Worm (Caenorhabditis elegans) whole organism, L2 larva: ENCODE measurements around the gene pat-9.

ENCODE experiments used
- C34F6.9 ChIP-seq: fragments of 150-350 bp; optimal IDR thresholded peaks from 2 replicates; lab custom pipeline; 2014; ENCODE audit warnings: missing biosample characterization, missing genetic modification characterization
- F13H6.1 ChIP-seq: sonication (generic microtip); optimal IDR thresholded peaks from 2 replicates; lab custom pipeline; 2016; ENCODE audit warnings: missing genetic modification characterization, missing compliant biosample characterization
- R02D3.7 ChIP-seq: fragments of 150-350 bp; optimal IDR thresholded peaks from 2 replicates; lab custom pipeline; 2014; ENCODE audit warnings: missing biosample characterization, missing genetic modification characterization
- alr-1 ChIP-seq: fragments of 150-350 bp; optimal IDR thresholded peaks from 2 replicates; lab custom pipeline; 2014; ENCODE audit warnings: missing biosample characterization, missing genetic modification characterization
- aly-2 ChIP-seq: fragments of 150-350 bp; optimal IDR thresholded peaks from 2 replicates; lab custom pipeline; 2014; ENCODE audit warnings: missing biosample characterization, missing genetic modification characterization
- ama-1 ChIP-seq: fragments of 150-350 bp; optimal IDR thresholded peaks from 2 replicates; lab custom pipeline; 2018; ENCODE audit warnings: inconsistent platforms
- blmp-1 ChIP-seq: sonication (generic microtip); optimal IDR thresholded peaks from 2 replicates; lab custom pipeline; 2017; ENCODE audit warnings: missing genetic modification characterization, mild to moderate bottlenecking, missing compliant biosample characterization, antibody characterized with exemption, moderate library complexity; ENCODE audit not compliant: insufficient read depth
- crh-2 ChIP-seq: sonication (generic microtip); optimal IDR thresholded peaks from 2 replicates; lab custom pipeline; 2017; ENCODE audit warnings: missing biosample characterization, missing genetic modification characterization
- dmd-4 ChIP-seq: sonication (generic microtip); optimal IDR thresholded peaks from 2 replicates; lab custom pipeline; 2017; ENCODE audit warnings: missing biosample characterization, missing genetic modification characterization
- egl-27 ChIP-seq: sonication (generic microtip); optimal IDR thresholded peaks from 3 replicates; lab custom pipeline; 2017; ENCODE audit warnings: missing biosample characterization, missing genetic modification reagents, missing genetic modification characterization
- elt-1 ChIP-seq: fragments of 150-350 bp; optimal IDR thresholded peaks from 2 replicates; lab custom pipeline; 2014; ENCODE audit warnings: missing biosample characterization, missing genetic modification characterization
- elt-3 ChIP-seq: sonication (generic microtip); optimal IDR thresholded peaks from 2 replicates; lab custom pipeline; 2017; ENCODE audit warnings: missing biosample characterization, missing genetic modification characterization
- fos-1 ChIP-seq: fragments of 150-350 bp; optimal IDR thresholded peaks from 2 replicates; lab custom pipeline; 2014; ENCODE audit warnings: missing biosample characterization, missing genetic modification characterization
- lin-11 ChIP-seq: fragments of 150-350 bp; sonication (generic microtip); optimal IDR thresholded peaks from 2 replicates; lab custom pipeline; 2014; ENCODE audit warnings: missing biosample characterization, missing genetic modification characterization, inconsistent platforms, mixed read lengths
- lin-13 ChIP-seq: fragments of 150-350 bp; optimal IDR thresholded peaks from 2 replicates; lab custom pipeline; 2014; ENCODE audit warnings: missing biosample characterization, missing genetic modification reagents, missing genetic modification characterization
- lin-39 ChIP-seq: fragments of 150-350 bp; optimal IDR thresholded peaks from 2 replicates; lab custom pipeline; 2014; ENCODE audit warnings: missing biosample characterization, missing genetic modification reagents, missing genetic modification characterization
- lsy-2 ChIP-seq, 2 experiments: fragments of 150-350 bp in 1 of 2; sonication (generic microtip) in 1 of 2; optimal IDR thresholded peaks; 2 replicates each; lab custom pipeline; 2014 to 2017; ENCODE audit warnings: missing biosample characterization in 2 of 2, missing genetic modification characterization in 2 of 2
- mab-5 ChIP-seq: fragments of 150-350 bp; optimal IDR thresholded peaks from 2 replicates; lab custom pipeline; 2014; ENCODE audit warnings: missing biosample characterization, missing genetic modification characterization
- mbf-1 ChIP-seq: sonication (generic microtip); optimal IDR thresholded peaks from 2 replicates; lab custom pipeline; 2017; ENCODE audit warnings: missing biosample characterization, missing genetic modification characterization
- nhr-11 ChIP-seq: fragments of 150-350 bp; optimal IDR thresholded peaks from 2 replicates; lab custom pipeline; 2014; ENCODE audit warnings: missing biosample characterization, missing genetic modification characterization
- nhr-129 ChIP-seq: fragments of 150-350 bp; optimal IDR thresholded peaks from 2 replicates; lab custom pipeline; 2014; ENCODE audit warnings: missing biosample characterization, missing genetic modification characterization
- nhr-21 ChIP-seq: fragments of 150-350 bp; optimal IDR thresholded peaks from 2 replicates; lab custom pipeline; 2014; ENCODE audit warnings: missing biosample characterization, missing genetic modification characterization
- nhr-23 ChIP-seq: fragments of 150-350 bp; optimal IDR thresholded peaks from 2 replicates; lab custom pipeline; 2014; ENCODE audit warnings: missing biosample characterization, missing genetic modification reagents, missing genetic modification characterization
- nhr-6 ChIP-seq: fragments of 150-350 bp; optimal IDR thresholded peaks from 2 replicates; lab custom pipeline; 2014; ENCODE audit warnings: missing biosample characterization, missing genetic modification characterization
- sma-3 ChIP-seq: sonication (generic microtip); optimal IDR thresholded peaks from 2 replicates; lab custom pipeline; 2016; ENCODE audit warnings: missing genetic modification reagents, missing genetic modification characterization, missing compliant biosample characterization
- sma-9 ChIP-seq, 2 experiments: fragments of 150-350 bp in 1 of 2; sonication (generic microtip) in 1 of 2; optimal IDR thresholded peaks; 2 replicates each; lab custom pipeline; 2014 to 2016; ENCODE audit warnings: missing genetic modification characterization in 2 of 2, mild to moderate bottlenecking in 1 of 2, missing biosample characterization in 1 of 2, missing compliant biosample characterization in 1 of 2, missing genetic modification reagents in 1 of 2, moderate library complexity in 1 of 2
- unc-62 ChIP-seq: fragments of 150-350 bp; optimal IDR thresholded peaks from 2 replicates; lab custom pipeline; 2014; ENCODE audit warnings: missing biosample characterization, missing genetic modification reagents, missing genetic modification characterization
- zag-1 ChIP-seq: fragments of 150-350 bp; optimal IDR thresholded peaks from 2 replicates; lab custom pipeline; 2014; ENCODE audit warnings: missing biosample characterization, missing genetic modification characterization
- ztf-1 ChIP-seq: fragments of 200-800 bp; sonication (Bioruptor generic); conservative IDR thresholded peaks from 2 replicates; pipeline ENCODE4 v1.3.6; 2022; ENCODE audit warnings: missing genetic modification characterization, missing compliant biosample characterization
- ztf-11 ChIP-seq: sonication (generic microtip); optimal IDR thresholded peaks from 2 replicates; lab custom pipeline; 2017; ENCODE audit warnings: missing biosample characterization, missing genetic modification characterization
- ztf-4 ChIP-seq: fragments of 150-350 bp; optimal IDR thresholded peaks from 2 replicates; lab custom pipeline; 2014; ENCODE audit warnings: missing biosample characterization, missing genetic modification characterization

Gene pat-9

ce11 chrX:16530455-16530854 is 6.2 kb upstream of the pat-9 start:
- TF ChIP-seq fos-1 (tag; lab: Kevin White, UChicago) = no peak
- no peak for TF ChIP-seq nhr-129
- TF ChIP-seq mab-5 (tag; lab: Kevin White, UChicago) = no peak
- TF ChIP-seq sma-9 (GFP tag; optimal IDR thresholded peaks at IDR 0.05; lab: Kevin White, UChicago) = no peak
- TF ChIP-seq sma-9 (tag; optimal IDR thresholded peaks at IDR 0.05; lab: Kevin White, UChicago) = no peak
- TF ChIP-seq lin-39 (tag; lab: Kevin White, UChicago) = no peak
- TF ChIP-seq sma-3 (GFP tag; lab: Kevin White, UChicago) = no peak
- TF ChIP-seq nhr-23 (tag; lab: Kevin White, UChicago) = no peak
- TF ChIP-seq alr-1 = no peak
- TF ChIP-seq elt-3 (tag; lab: Kevin White, UChicago) = no peak
- TF ChIP-seq lin-11 (tag; lab: Kevin White, UChicago) = no peak
- no peak for TF ChIP-seq aly-2 (tag; lab: Kevin White, UChicago)
- no peak for TF ChIP-seq lin-13
- TF ChIP-seq ztf-1 (GFP tag; lab: Robert Waterston, UW) = no peak
- TF ChIP-seq crh-2 = no peak
- no peak for TF ChIP-seq ztf-11 (tag; lab: Kevin White, UChicago)
- no peak for TF ChIP-seq F13H6.1 (tag; lab: Kevin White, UChicago)
- no peak for TF ChIP-seq elt-1 (tag; lab: Kevin White, UChicago)
- no peak for TF ChIP-seq nhr-21 (tag; lab: Kevin White, UChicago)
- TF ChIP-seq mbf-1 = no peak

- TF ChIP-seq dmd-4 (tag; lab: Kevin White, UChicago) = no peak
- TF ChIP-seq elt-1 (tag; lab: Kevin White, UChicago) = no peak
- no peak for TF ChIP-seq egl-27 (tag; lab: Kevin White, UChicago)
- TF ChIP-seq aly-2 (tag; lab: Kevin White, UChicago) = no peak
- TF ChIP-seq alr-1 = no peak
- TF ChIP-seq lsy-2 (tag; optimal IDR thresholded peaks at IDR 0.05; lab: Kevin White, UChicago) = no peak
- TF ChIP-seq ztf-4 (tag; lab: Kevin White, UChicago) = no peak
- no peak for TF ChIP-seq nhr-23 (tag; lab: Kevin White, UChicago)
- no peak for TF ChIP-seq nhr-11
- TF ChIP-seq C34F6.9 = no peak
- no peak for TF ChIP-seq fos-1 (tag; lab: Kevin White, UChicago)
- TF ChIP-seq ama-1 (lab: Kevin White, UChicago) = no peak
- TF ChIP-seq nhr-21 (tag; lab: Kevin White, UChicago) = no peak
- no peak for TF ChIP-seq mab-5 (tag; lab: Kevin White, UChicago)
- no peak for TF ChIP-seq unc-62 (GFP tag; lab: Kevin White, UChicago)
- no peak for TF ChIP-seq elt-3 (tag; lab: Kevin White, UChicago)
- TF ChIP-seq zag-1 (tag; lab: Kevin White, UChicago) = no peak
- no peak for TF ChIP-seq crh-2
- TF ChIP-seq F13H6.1 (tag; lab: Kevin White, UChicago) = no peak
- TF ChIP-seq nhr-6 (tag; lab: Kevin White, UChicago) = no peak
Measured at ce11 chrX:16532513-16532912, 4.2 kb upstream of the pat-9 start.

DNA sequence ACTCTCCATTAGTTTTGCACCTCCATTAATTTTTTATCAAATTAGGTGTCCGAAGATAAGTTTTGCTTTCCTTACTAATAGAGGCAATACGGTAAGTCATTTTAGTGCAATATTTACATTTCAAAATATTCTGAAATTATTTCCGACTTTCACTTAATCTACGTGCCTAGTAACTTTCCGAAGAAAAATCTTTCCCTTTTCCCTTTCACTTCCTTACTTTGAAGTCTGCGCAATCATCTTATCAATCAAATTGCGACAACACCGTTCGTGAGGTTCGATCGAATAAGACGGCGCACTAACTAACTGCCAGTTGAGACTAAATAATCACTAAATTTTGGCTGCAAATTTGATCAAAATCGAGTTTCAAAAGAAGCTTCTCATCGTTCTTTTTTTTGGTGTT is 2.8 kb upstream of the pat-9 start:
- TF ChIP-seq aly-2 (tag; lab: Kevin White, UChicago) (no peak), blmp-1 (tag; lab: Kevin White, UChicago) (peak; percentile 74), R02D3.7 (tag; lab: Kevin White, UChicago) (no peak), ztf-1 (GFP tag; lab: Robert Waterston, UW) (no peak)

- peak; percentile 38 for TF ChIP-seq nhr-129
- TF ChIP-seq sma-3 (GFP tag; lab: Kevin White, UChicago) = no peak
- TF ChIP-seq lsy-2 (tag; optimal IDR thresholded peaks at IDR 0.05; lab: Kevin White, UChicago) = peak in 1 of 2 experiments; percentile 54
- peak; percentile 45 for TF ChIP-seq C34F6.9
- TF ChIP-seq F13H6.1 (tag; lab: Kevin White, UChicago) = peak; percentile 82
- no peak for TF ChIP-seq elt-1 (tag; lab: Kevin White, UChicago)
- TF ChIP-seq sma-9 (GFP tag; optimal IDR thresholded peaks at IDR 0.05; lab: Kevin White, UChicago) = peak; percentile 26
- no peak for TF ChIP-seq sma-9 (tag; optimal IDR thresholded peaks at IDR 0.05; lab: Kevin White, UChicago)
Measured at ce11 chrX:16534564-16534963, 2.1 kb upstream of the pat-9 start.

ce11 chrX:16535192-16535591 is 1.5 kb upstream of the pat-9 start:
- TF ChIP-seq mbf-1 = no peak
- peak; percentile 70 for TF ChIP-seq blmp-1 (tag; lab: Kevin White, UChicago)
